Worm (Caenorhabditis elegans) whole organism, L1 larva: ENCODE results near the gene arr-1.

Source experiments
- C16A3.4 ChIP-seq: fragments of 150-350 bp; optimal IDR thresholded peaks from 2 replicates; lab custom pipeline; 2014; ENCODE audit warnings: missing biosample characterization, missing genetic modification characterization
- C34B4.2 ChIP-seq: sonication (generic microtip); optimal IDR thresholded peaks from 2 replicates; lab custom pipeline; 2017; ENCODE audit warnings: mild to moderate bottlenecking, missing genetic modification characterization, missing compliant biosample characterization
- F16B12.6 ChIP-seq: fragments of 150-350 bp; optimal IDR thresholded peaks from 2 replicates; lab custom pipeline; 2014; ENCODE audit warnings: missing biosample characterization, missing genetic modification characterization
- Y116A8C.19 ChIP-seq: sonication (generic microtip); optimal IDR thresholded peaks from 2 replicates; lab custom pipeline; 2016; ENCODE audit warnings: missing compliant biosample characterization, missing genetic modification characterization, borderline replicate concordance
- aly-2 ChIP-seq: fragments of 150-350 bp; optimal IDR thresholded peaks from 2 replicates; lab custom pipeline; 2014; ENCODE audit warnings: missing biosample characterization, missing genetic modification characterization
- ama-1 ChIP-seq: fragments of 150-350 bp; optimal IDR thresholded peaks from 2 replicates; lab custom pipeline; 2014
- blmp-1 ChIP-seq: fragments of 150-350 bp; optimal IDR thresholded peaks from 2 replicates; lab custom pipeline; 2014; ENCODE audit warnings: missing biosample characterization, missing genetic modification characterization
- ceh-63 ChIP-seq: fragments of 200-800 bp; sonication (Bioruptor generic); optimal IDR thresholded peaks from 2 replicates; lab custom pipeline; 2018; ENCODE audit warnings: mild to moderate bottlenecking, missing genetic modification characterization, missing compliant biosample characterization
- ceh-8 ChIP-seq: fragments of 200-800 bp; sonication (Bioruptor generic); optimal IDR thresholded peaks from 2 replicates; lab custom pipeline; 2018; ENCODE audit warnings: mild to moderate bottlenecking, missing genetic modification characterization, moderate library complexity, missing compliant biosample characterization
- ceh-82 ChIP-seq, 3 experiments: fragments of 150-350 bp in 1 of 3; sonication (generic microtip) in 2 of 3; optimal IDR thresholded peaks; 2 replicates each; lab custom pipeline; 2014 to 2017; ENCODE audit warnings: missing biosample characterization in 3 of 3, missing genetic modification characterization in 3 of 3
- ceh-88 ChIP-seq: fragments of 200-800 bp; sonication (Bioruptor generic); IDR thresholded peaks from 2 replicates; pipeline ENCODE4 v1.3.6; 2022; ENCODE audit warnings: missing genetic modification characterization, missing compliant biosample characterization
- ces-1 ChIP-seq: fragments of 150-350 bp; optimal IDR thresholded peaks from 2 replicates; lab custom pipeline; 2014; ENCODE audit warnings: missing biosample characterization, missing genetic modification reagents, missing genetic modification characterization
- dsc-1 ChIP-seq: sonication (generic microtip); optimal IDR thresholded peaks from 2 replicates; lab custom pipeline; 2016; ENCODE audit warnings: mild to moderate bottlenecking, missing genetic modification characterization, missing compliant biosample characterization
- efl-1 ChIP-seq, 4 experiments: fragments of 150-350 bp; optimal IDR thresholded peaks in 3 of 4; peaks in 1 of 4; 1 replicate in 1 of 4; 2 replicates in 3 of 4; lab custom pipeline; 2014; ENCODE audit warnings: missing biosample characterization in 2 of 4, missing genetic modification characterization in 2 of 4, missing genetic modification reagents in 2 of 4
- egl-27 ChIP-seq, 2 experiments: fragments of 150-350 bp in 1 of 2; sonication (generic microtip); optimal IDR thresholded peaks; 3 replicates each; lab custom pipeline; 2017 to 2018; ENCODE audit warnings: missing biosample characterization in 2 of 2, missing genetic modification characterization in 2 of 2, missing genetic modification reagents in 2 of 2
- elt-2 ChIP-seq: sonication (generic microtip); optimal IDR thresholded peaks from 2 replicates; lab custom pipeline; 2016; ENCODE audit warnings: missing genetic modification characterization, mild to moderate bottlenecking, inconsistent platforms, missing compliant biosample characterization, missing genetic modification reagents
- elt-3 ChIP-seq, 6 experiments: fragments of 150-350 bp in 1 of 6; sonication (generic microtip); optimal IDR thresholded peaks; 2 replicates each; lab custom pipeline; 2017 to 2018; ENCODE audit warnings: missing biosample characterization in 6 of 6, missing genetic modification characterization in 6 of 6, inconsistent platforms in 1 of 6
- fkh-10 ChIP-seq: sonication (generic microtip); optimal IDR thresholded peaks from 2 replicates; lab custom pipeline; 2017; ENCODE audit warnings: missing biosample characterization, missing genetic modification reagents, missing genetic modification characterization
- fkh-4 ChIP-seq: sonication (generic microtip); optimal IDR thresholded peaks from 2 replicates; lab custom pipeline; 2016; ENCODE audit warnings: missing compliant biosample characterization, missing genetic modification characterization, borderline replicate concordance
- fkh-8 ChIP-seq: sonication (generic microtip); optimal IDR thresholded peaks from 2 replicates; lab custom pipeline; 2016; ENCODE audit warnings: mild to moderate bottlenecking, missing genetic modification characterization, missing compliant biosample characterization
- hlh-17 ChIP-seq: fragments of 200-800 bp; sonication (Bioruptor generic); optimal IDR thresholded peaks from 2 replicates; lab custom pipeline; 2018; ENCODE audit warnings: missing genetic modification characterization, mild to moderate bottlenecking, missing compliant biosample characterization, moderate library complexity, borderline replicate concordance
- hpl-2 ChIP-seq: fragments of 150-350 bp; optimal IDR thresholded peaks from 2 replicates; lab custom pipeline; 2014; ENCODE audit warnings: missing biosample characterization, missing genetic modification reagents, missing genetic modification characterization
- isw-1 ChIP-seq: fragments of 200-800 bp; sonication (Bioruptor generic); IDR thresholded peaks from 2 replicates; pipeline ENCODE4 v1.3.6; 2022; ENCODE audit warnings: missing genetic modification characterization, missing compliant biosample characterization
- lin-13 ChIP-seq: fragments of 150-350 bp; optimal IDR thresholded peaks from 2 replicates; lab custom pipeline; 2014; ENCODE audit warnings: missing biosample characterization, missing genetic modification reagents, missing genetic modification characterization
- lin-14 ChIP-seq: fragments of 200-800 bp; sonication (Bioruptor generic); optimal IDR thresholded peaks from 2 replicates; lab custom pipeline; 2018; ENCODE audit warnings: mild to moderate bottlenecking, missing genetic modification characterization, moderate library complexity, missing compliant biosample characterization
- lir-3 ChIP-seq: sonication (generic microtip); optimal IDR thresholded peaks from 2 replicates; lab custom pipeline; 2016; ENCODE audit warnings: mild to moderate bottlenecking, missing genetic modification characterization, moderate library complexity, missing compliant biosample characterization; ENCODE audit not compliant: poor library complexity
- mab-9 ChIP-seq: fragments of 200-800 bp; sonication (Bioruptor generic); IDR thresholded peaks from 2 replicates; pipeline ENCODE4 v1.3.6; 2022; ENCODE audit warnings: missing genetic modification reagents, missing genetic modification characterization, missing compliant biosample characterization
- mef-2 ChIP-seq: fragments of 150-350 bp; optimal IDR thresholded peaks from 2 replicates; lab custom pipeline; 2014; ENCODE audit warnings: missing biosample characterization, missing genetic modification characterization
- mep-1 ChIP-seq: fragments of 150-350 bp; optimal IDR thresholded peaks from 2 replicates; lab custom pipeline; 2014; ENCODE audit warnings: missing biosample characterization, missing genetic modification characterization
- nhr-11 ChIP-seq: fragments of 150-350 bp; optimal IDR thresholded peaks from 2 replicates; lab custom pipeline; 2014; ENCODE audit warnings: missing biosample characterization, missing genetic modification characterization
- nhr-19 ChIP-seq: fragments of 200-800 bp; sonication (Bioruptor generic); conservative IDR thresholded peaks from 2 replicates; pipeline ENCODE4 v1.3.6; 2022; ENCODE audit warnings: missing genetic modification characterization, missing compliant biosample characterization
- nhr-20 ChIP-seq: sonication (generic microtip); optimal IDR thresholded peaks from 2 replicates; lab custom pipeline; 2016; ENCODE audit warnings: mild to moderate bottlenecking, missing genetic modification characterization, missing compliant biosample characterization
- nhr-237 ChIP-seq: fragments of 150-350 bp; optimal IDR thresholded peaks from 2 replicates; lab custom pipeline; 2014; ENCODE audit warnings: missing biosample characterization, missing genetic modification characterization
- nhr-47 ChIP-seq: sonication (generic microtip); optimal IDR thresholded peaks from 2 replicates; lab custom pipeline; 2016; ENCODE audit warnings: mild to moderate bottlenecking, missing genetic modification characterization, moderate library complexity, missing compliant biosample characterization
- nhr-71 ChIP-seq: sonication (generic microtip); optimal IDR thresholded peaks from 2 replicates; lab custom pipeline; 2016; ENCODE audit warnings: mild to moderate bottlenecking, missing genetic modification characterization, moderate library complexity, missing compliant biosample characterization
- nhr-76 ChIP-seq: sonication (generic microtip); optimal IDR thresholded peaks from 2 replicates; lab custom pipeline; 2017; ENCODE audit warnings: missing biosample characterization, missing genetic modification characterization
- nhr-85 ChIP-seq: sonication (generic microtip); peaks from one replicate; lab custom pipeline; 2016; ENCODE audit warnings: missing genetic modification characterization, inconsistent platforms, missing compliant biosample characterization
- nhr-90 ChIP-seq: sonication (generic microtip); optimal IDR thresholded peaks from 2 replicates; lab custom pipeline; 2016; ENCODE audit warnings: mild to moderate bottlenecking, missing genetic modification characterization, missing compliant biosample characterization; ENCODE audit not compliant: poor library complexity
- pag-3 ChIP-seq: sonication (generic microtip); optimal IDR thresholded peaks from 2 replicates; lab custom pipeline; 2017; ENCODE audit warnings: missing genetic modification characterization, mild to moderate bottlenecking, missing compliant biosample characterization, antibody characterized with exemption, borderline replicate concordance; ENCODE audit not compliant: insufficient read depth
- pax-3 ChIP-seq: fragments of 200-800 bp; sonication (Bioruptor generic); optimal IDR thresholded peaks from 2 replicates; lab custom pipeline; 2018; ENCODE audit warnings: mild to moderate bottlenecking, missing genetic modification characterization, moderate library complexity, missing compliant biosample characterization
- skn-1 ChIP-seq: fragments of 150-350 bp; optimal IDR thresholded peaks from 2 replicates; lab custom pipeline; 2014; ENCODE audit warnings: missing biosample characterization, missing genetic modification characterization
- sptf-1 ChIP-seq: fragments of 150-350 bp; optimal IDR thresholded peaks from 2 replicates; lab custom pipeline; 2014; ENCODE audit warnings: missing biosample characterization, missing genetic modification characterization
- swsn-7 ChIP-seq: sonication (generic microtip); optimal IDR thresholded peaks from 2 replicates; lab custom pipeline; 2016; ENCODE audit warnings: missing genetic modification characterization, missing compliant biosample characterization
- tlp-1 ChIP-seq: fragments of 150-350 bp; optimal IDR thresholded peaks from 2 replicates; lab custom pipeline; 2014; ENCODE audit warnings: missing biosample characterization, missing genetic modification characterization
- unc-130 ChIP-seq: fragments of 150-350 bp; optimal IDR thresholded peaks from 2 replicates; lab custom pipeline; 2017; ENCODE audit warnings: missing biosample characterization, missing genetic modification characterization, inconsistent platforms
- unc-30 ChIP-seq: sonication (generic microtip); optimal IDR thresholded peaks from 2 replicates; lab custom pipeline; 2017; ENCODE audit warnings: missing biosample characterization, missing genetic modification characterization
- vab-15 ChIP-seq: sonication (generic microtip); optimal IDR thresholded peaks from 2 replicates; lab custom pipeline; 2017; ENCODE audit warnings: missing genotype, mild to moderate bottlenecking, missing genetic modification characterization, missing compliant biosample characterization
- zag-1 ChIP-seq: fragments of 150-350 bp; optimal IDR thresholded peaks from 2 replicates; lab custom pipeline; 2014; ENCODE audit warnings: missing biosample characterization, missing genetic modification characterization
- zip-4 ChIP-seq: fragments of 200-800 bp; sonication (Bioruptor generic); optimal IDR thresholded peaks from 2 replicates; lab custom pipeline; 2018; ENCODE audit warnings: mild to moderate bottlenecking, missing genetic modification characterization, moderate library complexity, missing compliant biosample characterization
- ztf-11 ChIP-seq, 2 experiments: sonication (generic microtip); optimal IDR thresholded peaks; 2 replicates each; lab custom pipeline; 2016 to 2017; ENCODE audit warnings: missing genetic modification characterization in 2 of 2, missing biosample characterization in 1 of 2, missing compliant biosample characterization in 1 of 2

arr-1 gene

ce11 chrX:992650-993403 is 42.2 kb downstream of the arr-1 start (continued):
- TF ChIP-seq fkh-10 (GFP tag; lab: Kevin White, UChicago) (peak; percentile 64), ztf-11 (tag; optimal IDR thresholded peaks at IDR 0.05; lab: Kevin White, UChicago) (peak in 1 of 2 experiments; percentile 63), elt-2 (tag; lab: Kevin White, UChicago) (no peak), hlh-17 (GFP tag; lab: Kevin White, UChicago) (no peak), hpl-2 (GFP tag; lab: Kevin White, UChicago) (no peak), unc-130 (tag; lab: Kevin White, UChicago) (no peak), ceh-88 (GFP tag; lab: Robert Waterston, UW) (peak; percentile 47; the same call in 1 of the 2 replicates), C16A3.4 (tag; lab: Kevin White, UChicago) (peak; percentile 7), efl-1 (optimal IDR thresholded peaks at IDR 0.05; lab: Kevin White, UChicago) (peak; percentile 5 to 29), efl-1 (GFP tag; optimal IDR thresholded peaks at IDR 0.05 in 1 of 2; lab: Kevin White, UChicago) (peak in 1 of 2 experiments; percentile 79), Y116A8C.19 (tag; lab: Kevin White, UChicago) (no peak), C34B4.2 (no peak), ceh-82 (tag; optimal IDR thresholded peaks at IDR 0.05; lab: Kevin White, UChicago) (peak; percentile 57 to 71 (median 63)), nhr-47 (peak; percentile 81), swsn-7 (tag; lab: Kevin White, UChicago) (peak; percentile 76), aly-2 (no peak), zip-4 (no peak), lir-3 (tag; lab: Kevin White, UChicago) (no peak), vab-15 (no peak), pax-3 (tag; lab: Kevin White, UChicago) (peak; percentile 58), mef-2 (peak; percentile 3), F16B12.6 (no peak), skn-1 (tag; lab: Kevin White, UChicago) (peak; percentile 19), zag-1 (tag; lab: Kevin White, UChicago) (no peak), ceh-8 (GFP tag; lab: Kevin White, UChicago) (no peak), tlp-1 (tag; lab: Kevin White, UChicago) (no peak), isw-1 (peak; percentile 41), pag-3 (tag; lab: Kevin White, UChicago) (no peak), fkh-8 (tag; lab: Kevin White, UChicago) (peak; percentile 87), nhr-20 (peak; percentile 3), unc-30 (no peak), mep-1 (tag; lab: Kevin White, UChicago) (peak; percentile 44), elt-3 (tag; optimal IDR thresholded peaks at IDR 0.05; lab: Kevin White, UChicago) (no peak), nhr-76 (no peak), ceh-63 (no peak), ces-1 (no peak), nhr-237 (no peak), nhr-71 (tag; lab: Kevin White, UChicago) (peak; percentile 84), dsc-1 (tag; lab: Kevin White, UChicago) (peak; percentile 78), sptf-1 (tag; lab: Kevin White, UChicago) (no peak), fkh-4 (tag; lab: Kevin White, UChicago) (no peak), blmp-1 (tag; lab: Kevin White, UChicago) (no peak), nhr-85 (tag; lab: Kevin White, UChicago) (no peak), nhr-90 (tag; lab: Kevin White, UChicago) (no peak), egl-27 (tag; optimal IDR thresholded peaks at IDR 0.05; lab: Kevin White, UChicago) (no peak), mab-9 (GFP tag; lab: Robert Waterston, UW) (peak; percentile 26; the same call in 1 of the 2 replicates), ama-1 (no peak), nhr-19 (GFP tag; lab: Robert Waterston, UW) (peak; percentile 33), nhr-11 (tag; lab: Kevin White, UChicago) (no peak), lin-14 (GFP tag; lab: Kevin White, UChicago) (peak; percentile 93), lin-13 (GFP tag; lab: Kevin White, UChicago) (no peak)
